Worm (Caenorhabditis elegans) whole organism, early embryonic: ENCODE results near the gene nlp-11.

ENCODE experiments used
- F13C5.2 ChIP-seq: sonication (generic microtip); optimal IDR thresholded peaks from 2 replicates; lab custom pipeline; 2017; ENCODE audit warnings: mild to moderate bottlenecking, missing genetic modification characterization, inconsistent platforms, missing compliant biosample characterization
- ama-1 ChIP-seq: fragments of 150-350 bp; optimal IDR thresholded peaks from 2 replicates; lab custom pipeline; 2014
- ceh-13 ChIP-seq: fragments of 200-800 bp; sonication (Bioruptor generic); optimal IDR thresholded peaks from 2 replicates; lab custom pipeline; 2018; ENCODE audit warnings: mild to moderate bottlenecking, missing genetic modification characterization, missing compliant biosample characterization
- ets-7 ChIP-seq: sonication (generic microtip); optimal IDR thresholded peaks from 2 replicates; lab custom pipeline; 2016; ENCODE audit warnings: missing genotype, missing genetic modification characterization, missing compliant biosample characterization
- flt-1 ChIP-seq: fragments of 200-800 bp; sonication (Bioruptor generic); IDR thresholded peaks from 2 replicates; pipeline ENCODE4 v1.3.6; 2022; ENCODE audit warnings: missing genetic modification characterization, missing compliant biosample characterization
- hmbx-1 ChIP-seq: sonication (generic microtip); optimal IDR thresholded peaks from 2 replicates; lab custom pipeline; 2016; ENCODE audit warnings: mild to moderate bottlenecking, missing genetic modification characterization, missing compliant biosample characterization
- sea-1 ChIP-seq: fragments of 200-800 bp; sonication (Bioruptor generic); conservative IDR thresholded peaks from 2 replicates; pipeline ENCODE4 v1.3.6; 2022; ENCODE audit warnings: missing genetic modification characterization, missing compliant biosample characterization
- tra-4 ChIP-seq: sonication (generic microtip); optimal IDR thresholded peaks from 2 replicates; lab custom pipeline; 2017; ENCODE audit warnings: missing genetic modification characterization, missing compliant biosample characterization

- TF ChIP-seq F13C5.2 (no peak), ama-1 (no peak), sea-1 (no peak), flt-1 (no peak), tra-4 (no peak), ets-7 (tag; lab: Kevin White, UChicago) (no peak), hmbx-1 (tag; lab: Kevin White, UChicago) (no peak), ceh-13 (GFP tag; lab: Kevin White, UChicago) (no peak)
These were observed 32.8 kb downstream of the nlp-11 start, which contains the start of gene ZK1320.2 for ce11 chrII:9658915-9659314.
